Worm (Caenorhabditis elegans) whole organism, young adult: ENCODE data around the gene mtp-18.

Experiments
- Y56A3A.18 ChIP-seq: fragments of 200-800 bp; sonication (Bioruptor generic); IDR thresholded peaks from 2 replicates; pipeline ENCODE4 v1.3.6; 2022; ENCODE audit warnings: missing genetic modification reagents, missing genetic modification characterization, missing compliant biosample characterization
- Y67H2A.10 ChIP-seq: fragments of 200-800 bp; sonication (Bioruptor generic); conservative IDR thresholded peaks from 2 replicates; pipeline ENCODE4 v1.3.6; 2022; ENCODE audit warnings: missing genetic modification reagents, missing genetic modification characterization, missing compliant biosample characterization
- ceh-58 ChIP-seq: fragments of 200-800 bp; sonication (Bioruptor generic); IDR thresholded peaks from 2 replicates; pipeline ENCODE4 v1.3.6; 2022; ENCODE audit warnings: missing genetic modification characterization, missing compliant biosample characterization
- lin-54 ChIP-seq: fragments of 200-800 bp; sonication (Bioruptor generic); optimal IDR thresholded peaks from 2 replicates; lab custom pipeline; 2018; ENCODE audit warnings: mild to moderate bottlenecking, missing genetic modification characterization, missing compliant biosample characterization
- mes-4 ChIP-seq: sonication (generic microtip); optimal IDR thresholded peaks from 2 replicates; lab custom pipeline; 2016; ENCODE audit warnings: missing genotype, missing genetic modification characterization, missing compliant biosample characterization
- zim-3 ChIP-seq: sonication (generic microtip); optimal IDR thresholded peaks from 2 replicates; lab custom pipeline; 2017; ENCODE audit warnings: mild to moderate bottlenecking, missing genetic modification characterization, moderate library complexity, missing compliant biosample characterization

DNA sequence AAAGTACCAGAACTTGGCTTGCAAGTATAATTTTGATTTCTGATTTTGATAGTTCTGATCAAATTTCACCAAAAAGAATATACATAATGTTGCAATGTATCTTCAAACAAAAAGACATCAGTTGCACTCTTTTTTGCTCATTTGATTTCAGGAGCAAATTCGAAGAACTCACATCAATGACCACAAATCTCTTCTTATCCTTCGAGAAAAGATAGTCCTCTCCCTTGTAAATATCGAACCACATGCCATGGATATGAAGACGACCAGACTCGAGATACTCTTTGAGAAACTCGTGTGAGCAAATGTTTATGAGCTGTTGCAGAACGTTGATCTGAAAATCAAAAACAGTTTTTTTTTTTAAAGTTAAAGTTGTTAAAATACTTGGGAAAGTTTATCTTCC lies 3.4 kb downstream of the mtp-18 start:
- TF ChIP-seq mes-4 (tag; lab: Kevin White, UChicago) (no peak), lin-54 (GFP tag; lab: Kevin White, UChicago) (no peak), Y56A3A.18 (GFP tag; lab: Robert Waterston, UW) (no peak), Y67H2A.10 (GFP tag; lab: Robert Waterston, UW) (no peak), ceh-58 (GFP tag; lab: Robert Waterston, UW) (no peak), zim-3 (tag; lab: Kevin White, UChicago) (no peak)
